Worm (Caenorhabditis elegans) whole organism, L2 larva: ENCODE data around the gene R05D3.3.

Source experiments
- nhr-6 ChIP-seq: fragments of 150-350 bp; optimal IDR thresholded peaks from 2 replicates; lab custom pipeline; 2014; ENCODE audit warnings: missing biosample characterization, missing genetic modification characterization
- ztf-4 ChIP-seq: fragments of 150-350 bp; optimal IDR thresholded peaks from 2 replicates; lab custom pipeline; 2014; ENCODE audit warnings: missing biosample characterization, missing genetic modification characterization

- no peak for TF ChIP-seq ztf-4
- TF ChIP-seq nhr-6, result no peak
Observed at ce11 chrIII:8321225-8321624, 42.6 kb upstream of the R05D3.3 start.
